Fruit fly (Drosophila melanogaster): ENCODE data around the gene CG33160.

CG33160 gene

dm6 chr3L:3223390-3223914 is 17.3 kb upstream of the CG33160 start:
- TF ChIP-seq Mnt (GFP tag; optimal IDR thresholded peaks at IDR 0.05) (no peak), Clk (GFP tag; optimal IDR thresholded peaks at IDR 0.05) (no peak), CG12768 (GFP tag; optimal IDR thresholded peaks at IDR 0.05) (no peak), CG7045 (GFP tag; optimal IDR thresholded peaks at IDR 0.05) (no peak), CG33017 (tag; optimal IDR thresholded peaks at IDR 0.05) (no peak), Crg-1 (GFP tag; optimal IDR thresholded peaks at IDR 0.05) (no peak), CG1620 (GFP tag; optimal IDR thresholded peaks at IDR 0.05) (no peak), tj (GFP tag; optimal IDR thresholded peaks at IDR 0.05) (no peak), bab1 (GFP tag; optimal IDR thresholded peaks at IDR 0.05) (no peak), CG7101 (tag; optimal IDR thresholded peaks at IDR 0.05) (no peak), kay (GFP tag; ENCODE audit: borderline replicate concordance) (no peak), cnc (optimal IDR thresholded peaks at IDR 0.05) (no peak), ovo (GFP tag; optimal IDR thresholded peaks at IDR 0.05) (no peak), pad (GFP tag; optimal IDR thresholded peaks at IDR 0.05) (no peak), CG5204 (GFP tag; optimal IDR thresholded peaks at IDR 0.05) (no peak)

DNA sequence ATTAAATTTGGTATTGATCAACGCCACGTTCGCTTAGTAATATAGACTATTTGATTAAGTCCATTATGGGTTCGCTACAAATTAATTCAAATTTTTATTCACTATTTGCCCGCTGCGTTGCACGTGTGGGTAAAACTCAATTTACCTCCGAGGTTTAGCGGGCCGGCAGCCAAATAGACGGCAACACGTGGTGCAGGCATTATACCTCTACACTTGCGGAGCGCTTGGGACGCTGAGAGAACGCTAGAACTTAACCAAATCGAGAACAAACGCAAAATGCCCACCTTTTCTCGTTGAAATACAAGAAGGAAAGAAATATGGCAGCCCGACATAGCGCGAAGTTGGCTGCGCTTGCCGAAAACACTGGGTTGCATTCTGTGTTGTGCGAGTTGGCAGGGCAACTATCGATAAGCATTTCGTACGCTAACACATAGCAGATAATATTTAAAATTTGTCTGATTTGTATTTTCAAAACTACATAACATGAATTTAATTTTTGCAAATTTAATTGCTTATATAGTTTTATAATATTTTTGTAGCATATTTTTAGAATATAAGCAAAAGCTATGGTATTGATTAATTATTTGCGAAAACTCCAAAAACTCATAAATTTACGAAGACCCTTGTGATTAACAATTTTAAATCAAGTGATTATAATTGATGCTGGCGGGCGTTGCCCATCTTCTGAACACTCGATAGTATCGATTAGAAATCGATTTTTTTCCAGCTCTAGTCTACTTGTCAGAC is 16.7 kb upstream of the CG33160 start, which contains the start of the genes RpL28 and eIF1:
Gene RpL28, minus strand, starts transcription at position 318 of the 747 bp plus-strand sequence.
Gene eIF1, plus strand, starts transcription at position 699 of the 747 bp plus-strand sequence.
- TF ChIP-seq tj (GFP tag; optimal IDR thresholded peaks at IDR 0.05) (peak; percentile 84), Hr96 (GFP tag; optimal IDR thresholded peaks at IDR 0.05) (peak; percentile 97), CG7045 (GFP tag; optimal IDR thresholded peaks at IDR 0.05) (peak; percentile 93), CG33017 (tag; optimal IDR thresholded peaks at IDR 0.05) (peak; percentile 81), Mnt (GFP tag; optimal IDR thresholded peaks at IDR 0.05) (peak; percentile 96), CG1620 (GFP tag; optimal IDR thresholded peaks at IDR 0.05) (peak; percentile 98), CG7101 (tag; optimal IDR thresholded peaks at IDR 0.05) (peak; percentile 96), toe (GFP tag; optimal IDR thresholded peaks at IDR 0.05) (no peak), Crg-1 (GFP tag; optimal IDR thresholded peaks at IDR 0.05) (peak; percentile 98), CG5204 (GFP tag; optimal IDR thresholded peaks at IDR 0.05) (no peak), cic (GFP tag; optimal IDR thresholded peaks at IDR 0.05) (peak; percentile 57), ovo (GFP tag; optimal IDR thresholded peaks at IDR 0.05) (peak; percentile 96), bab1 (GFP tag; optimal IDR thresholded peaks at IDR 0.05) (peak; percentile 70), CG12768 (GFP tag; optimal IDR thresholded peaks at IDR 0.05) (peak; percentile 94), kay (GFP tag; ENCODE audit: borderline replicate concordance) (no peak), CG11617 (GFP tag; optimal IDR thresholded peaks at IDR 0.05) (peak; percentile 98), cnc (optimal IDR thresholded peaks at IDR 0.05) (no peak), CG14711 (tag; optimal IDR thresholded peaks at IDR 0.05) (peak; percentile 79), Clk (GFP tag; optimal IDR thresholded peaks at IDR 0.05) (peak; percentile 90), pad (GFP tag; optimal IDR thresholded peaks at IDR 0.05) (peak; percentile 87)

- TF ChIP-seq bab1 (GFP tag; optimal IDR thresholded peaks at IDR 0.05) (peak; percentile 64), tj (GFP tag; optimal IDR thresholded peaks at IDR 0.05) (peak; percentile 8), CG5204 (GFP tag; optimal IDR thresholded peaks at IDR 0.05) (no peak), Mnt (GFP tag; optimal IDR thresholded peaks at IDR 0.05) (peak; percentile 60), pad (GFP tag; optimal IDR thresholded peaks at IDR 0.05) (peak; percentile 4), Crg-1 (GFP tag; optimal IDR thresholded peaks at IDR 0.05) (no peak), CG7101 (tag; optimal IDR thresholded peaks at IDR 0.05) (peak; percentile 33), CG1620 (GFP tag; optimal IDR thresholded peaks at IDR 0.05) (peak; percentile 13), CG14711 (tag; optimal IDR thresholded peaks at IDR 0.05) (peak; percentile 14), cic (GFP tag; optimal IDR thresholded peaks at IDR 0.05) (peak; percentile 47), CG11617 (GFP tag; optimal IDR thresholded peaks at IDR 0.05) (peak; percentile 37), Hr96 (GFP tag; optimal IDR thresholded peaks at IDR 0.05) (no peak)
These were observed 12.7 kb upstream of the CG33160 start, which contains the start of the genes hob and nSMase for dm6 chr3L:3218859-3219258. hob (minus strand) TSS chr3L:3218920. nSMase (plus strand) TSS chr3L:3219156.

DNA sequence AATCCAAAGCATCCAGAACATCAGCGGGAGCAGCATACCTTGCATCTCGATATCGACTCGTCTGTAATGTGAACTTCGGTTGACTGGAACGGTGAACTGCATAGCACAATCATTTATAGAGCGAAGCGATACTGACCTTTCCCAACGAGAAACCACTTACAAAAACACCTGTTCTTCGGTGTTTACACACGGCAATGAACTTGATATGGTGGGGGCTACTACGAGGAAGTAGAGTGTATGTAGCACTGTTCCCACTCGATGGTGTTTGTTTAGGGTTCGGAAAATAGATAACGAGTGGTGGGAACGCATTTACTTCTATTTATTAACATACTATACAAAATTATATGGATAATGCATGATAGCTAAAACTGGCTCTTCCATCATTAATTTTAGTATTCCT is 2.7 kb upstream of the CG33160 start, which contains the start of the genes CG32269 and CG32270:
Gene CG32269, minus strand, starts transcription at position 91 of the 400 bp plus-strand sequence.
Gene CG32270, minus strand, starts transcription at position 91 of the 400 bp plus-strand sequence.
- TF ChIP-seq CG11617 (GFP tag; optimal IDR thresholded peaks at IDR 0.05) = peak; percentile 18
- TF ChIP-seq Crg-1 (GFP tag; optimal IDR thresholded peaks at IDR 0.05) = peak; percentile 51
- no peak for TF ChIP-seq CG5204 (GFP tag; optimal IDR thresholded peaks at IDR 0.05)
- TF ChIP-seq ovo (GFP tag; optimal IDR thresholded peaks at IDR 0.05) = peak; percentile 24
- TF ChIP-seq tj (GFP tag; optimal IDR thresholded peaks at IDR 0.05) = no peak
- peak; percentile 12 for TF ChIP-seq pad (GFP tag; optimal IDR thresholded peaks at IDR 0.05)
- TF ChIP-seq Clk (GFP tag; optimal IDR thresholded peaks at IDR 0.05) = no peak
- TF ChIP-seq cic (GFP tag; optimal IDR thresholded peaks at IDR 0.05) = peak; percentile 65
- peak; percentile 48 for TF ChIP-seq CG7101 (tag; optimal IDR thresholded peaks at IDR 0.05)
- no peak for TF ChIP-seq CG14711 (tag; optimal IDR thresholded peaks at IDR 0.05)
- peak; percentile 40 for TF ChIP-seq Hr96 (GFP tag; optimal IDR thresholded peaks at IDR 0.05)
- no peak for TF ChIP-seq bab1 (GFP tag; optimal IDR thresholded peaks at IDR 0.05)
- TF ChIP-seq CG12768 (GFP tag; optimal IDR thresholded peaks at IDR 0.05) = peak; percentile 73
- TF ChIP-seq CG7045 (GFP tag; optimal IDR thresholded peaks at IDR 0.05) = peak; percentile 52
- peak; percentile 60 for TF ChIP-seq Mnt (GFP tag; optimal IDR thresholded peaks at IDR 0.05)
- no peak for TF ChIP-seq kay (GFP tag; ENCODE audit: borderline replicate concordance)
- TF ChIP-seq toe (GFP tag; optimal IDR thresholded peaks at IDR 0.05) = peak; percentile 46
- peak; percentile 23 for TF ChIP-seq CG1620 (GFP tag; optimal IDR thresholded peaks at IDR 0.05)
- peak; percentile 2 for TF ChIP-seq CG33017 (tag; optimal IDR thresholded peaks at IDR 0.05)

- TF ChIP-seq pad (GFP tag; optimal IDR thresholded peaks at IDR 0.05) = no peak
- no peak for TF ChIP-seq CG12768 (GFP tag; optimal IDR thresholded peaks at IDR 0.05)
These were observed 814 bp downstream of the CG33160 start, which contains the start of gene CG32277 for dm6 chr3L:3205349-3205748. CG32277 (minus strand) TSS chr3L:3205449.

All from whole organism, adult.